Worm (Caenorhabditis elegans): ENCODE data around the gene kin-21.

ce11 chrIV:9840984-9841590 lies 8.4 kb downstream of the kin-21 start, which contains the start of the genes kin-24 and msp-56:
- no peak for TF ChIP-seq ztf-11 (tag; optimal IDR thresholded peaks at IDR 0.05)
- TF ChIP-seq lin-15B (tag; optimal IDR thresholded peaks at IDR 0.05), result no peak
- TF ChIP-seq nhr-77 (tag; optimal IDR thresholded peaks at IDR 0.05), result no peak
- TF ChIP-seq egl-27 (tag; optimal IDR thresholded peaks at IDR 0.05), result no peak
- TF ChIP-seq zag-1 (tag; optimal IDR thresholded peaks at IDR 0.05), result no peak
- TF ChIP-seq nhr-237 (tag; optimal IDR thresholded peaks at IDR 0.05), result no peak
- TF ChIP-seq jun-1 (tag; optimal IDR thresholded peaks at IDR 0.05), result no peak
- TF ChIP-seq tbx-2 (tag; optimal IDR thresholded peaks at IDR 0.05), result no peak
- no peak for TF ChIP-seq pha-4 (tag; optimal IDR thresholded peaks at IDR 0.05)

All from whole organism, L3 larva.